Worm (Caenorhabditis elegans): Measurements from ENCODE around the gene idpa-3.

ce11 chrX:10306923-10307322 lies 29.3 kb upstream of the idpa-3 start:
- TF ChIP-seq ref-1 (GFP tag; conservative IDR thresholded peaks at IDR 0.05) (no peak), klf-2 (GFP tag; conservative IDR thresholded peaks at IDR 0.05) (no peak), ztf-29 (GFP tag; IDR thresholded peaks at IDR 0.05) (no peak), flt-1 (GFP tag; IDR thresholded peaks at IDR 0.05) (no peak), T22C8.4 (GFP tag; IDR thresholded peaks at IDR 0.05) (no peak), ztf-23 (GFP tag; IDR thresholded peaks at IDR 0.05) (no peak), tab-1 (GFP tag; IDR thresholded peaks at IDR 0.05) (no peak)

Measured in whole organism, midembryonic.